Worm (Caenorhabditis elegans) whole organism, L3 larva: ENCODE data around the gene srh-78.

Experiments
- R02D3.7 ChIP-seq: fragments of 150-350 bp; optimal IDR thresholded peaks from 2 replicates; lab custom pipeline; 2014; ENCODE audit warnings: missing biosample characterization, missing genetic modification characterization
- ZK546.5 ChIP-seq: sonication (generic microtip); optimal IDR thresholded peaks from 2 replicates; lab custom pipeline; 2017; ENCODE audit warnings: missing biosample characterization, missing genetic modification characterization
- ceh-82 ChIP-seq: fragments of 150-350 bp; optimal IDR thresholded peaks from 2 replicates; lab custom pipeline; 2014; ENCODE audit warnings: missing biosample characterization, missing genetic modification characterization
- elt-1 ChIP-seq: fragments of 150-350 bp; optimal IDR thresholded peaks from 2 replicates; lab custom pipeline; 2014; ENCODE audit warnings: missing biosample characterization, missing genetic modification characterization
- fos-1 ChIP-seq: fragments of 150-350 bp; optimal IDR thresholded peaks from 2 replicates; lab custom pipeline; 2014; ENCODE audit warnings: missing biosample characterization, missing genetic modification characterization
- lin-39 ChIP-seq: fragments of 150-350 bp; optimal IDR thresholded peaks from 2 replicates; lab custom pipeline; 2018; ENCODE audit warnings: missing biosample characterization, missing genetic modification reagents, missing genetic modification characterization
- nhr-11 ChIP-seq: fragments of 150-350 bp; optimal IDR thresholded peaks from 2 replicates; lab custom pipeline; 2014; ENCODE audit warnings: missing biosample characterization, missing genetic modification characterization
- nhr-12 ChIP-seq: fragments of 150-350 bp; optimal IDR thresholded peaks from 2 replicates; lab custom pipeline; 2014; ENCODE audit warnings: missing biosample characterization, missing genetic modification characterization
- nhr-237 ChIP-seq: fragments of 150-350 bp; optimal IDR thresholded peaks from 2 replicates; lab custom pipeline; 2014; ENCODE audit warnings: missing biosample characterization, missing genetic modification characterization
- nhr-67 ChIP-seq: fragments of 150-350 bp; optimal IDR thresholded peaks from 2 replicates; lab custom pipeline; 2014; ENCODE audit warnings: missing biosample characterization, missing genetic modification characterization
- snpc-4 ChIP-seq: fragments of 150-350 bp; optimal IDR thresholded peaks from 2 replicates; lab custom pipeline; 2014; ENCODE audit warnings: missing biosample characterization, missing genetic modification characterization
- ztf-11 ChIP-seq: fragments of 150-350 bp; optimal IDR thresholded peaks from 2 replicates; lab custom pipeline; 2014; ENCODE audit warnings: missing biosample characterization, missing genetic modification characterization

ce11 chrV:194760-195159, 22.2 kb upstream of the srh-78 start:
- TF ChIP-seq fos-1 (tag; lab: Kevin White, UChicago) (no peak), nhr-67 (tag; lab: Kevin White, UChicago) (no peak), ZK546.5 (tag; lab: Kevin White, UChicago) (no peak), ztf-11 (tag; lab: Kevin White, UChicago) (no peak), R02D3.7 (tag; lab: Kevin White, UChicago) (no peak), elt-1 (tag; lab: Kevin White, UChicago) (no peak), ceh-82 (tag; lab: Kevin White, UChicago) (no peak), snpc-4 (tag; lab: Kevin White, UChicago) (no peak), nhr-12 (no peak), lin-39 (tag; lab: Kevin White, UChicago) (no peak), nhr-11 (tag; lab: Kevin White, UChicago) (no peak), nhr-237 (no peak)
